Fruit fly (Drosophila melanogaster): ENCODE results near the gene CG6418.

CG6418 gene

dm6 chr3L:10855419-10856213, 23.2 kb downstream of the CG6418 start (continued):
- no peak for TF ChIP-seq CG42726 (GFP tag; IDR thresholded peaks at IDR 0.05; ENCODE audit: partially characterized antibody)
- peak; percentile 32 for TF ChIP-seq abd-A (tag; optimal IDR thresholded peaks at IDR 0.05)
- TF ChIP-seq Abd-B (GFP tag; optimal IDR thresholded peaks at IDR 0.05): peak; percentile 84
- TF ChIP-seq Camta (GFP tag; optimal IDR thresholded peaks at IDR 0.05): no peak
- TF ChIP-seq zf30C (GFP tag; optimal IDR thresholded peaks at IDR 0.05): no peak
- peak; percentile 54 for TF ChIP-seq CG4424 (GFP tag; optimal IDR thresholded peaks at IDR 0.05)
- TF ChIP-seq Tbp (GFP tag; optimal IDR thresholded peaks at IDR 0.05): no peak
- TF ChIP-seq CG34422 (GFP tag; IDR thresholded peaks at IDR 0.05): peak; percentile 78
- no peak for TF ChIP-seq luna (GFP tag; optimal IDR thresholded peaks at IDR 0.05)
- peak; percentile 74 for TF ChIP-seq CG7372 (GFP tag; IDR thresholded peaks at IDR 0.05)
- peak; percentile 63 for TF ChIP-seq CG31224 (GFP tag; IDR thresholded peaks at IDR 0.05)
- TF ChIP-seq org-1 (GFP tag; optimal IDR thresholded peaks at IDR 0.05): peak; percentile 79
- TF ChIP-seq Dek (tag; optimal IDR thresholded peaks at IDR 0.05): peak; percentile 83
- peak; percentile 73 for TF ChIP-seq ase (GFP tag; IDR thresholded peaks at IDR 0.05)
- TF ChIP-seq Atf-2 (GFP tag; optimal IDR thresholded peaks at IDR 0.05): no peak
- no peak for TF ChIP-seq CG13624 (GFP tag; optimal IDR thresholded peaks at IDR 0.05)
- TF ChIP-seq CG1792 (GFP tag; optimal IDR thresholded peaks at IDR 0.05): no peak
- TF ChIP-seq sd (tag; optimal IDR thresholded peaks at IDR 0.05): peak; percentile 66
- 0 out of 2 replicates have a peak, but pooled peaks have one; percentile 27 for TF ChIP-seq rib (GFP tag; IDR thresholded peaks at IDR 0.05)
- TF ChIP-seq Meics (GFP tag; optimal IDR thresholded peaks at IDR 0.05): peak; percentile 88
- peak; percentile 79 for TF ChIP-seq CG10543 (GFP tag; optimal IDR thresholded peaks at IDR 0.05)
- peak; percentile 59 for TF ChIP-seq Med (GFP tag)
- TF ChIP-seq Dad (GFP tag; optimal IDR thresholded peaks at IDR 0.05): peak; percentile 23
- TF ChIP-seq Usf (GFP tag; optimal IDR thresholded peaks at IDR 0.05): peak; percentile 76
- peak; percentile 79 for TF ChIP-seq danr (GFP tag; IDR thresholded peaks at IDR 0.05)
- TF ChIP-seq ATbp (GFP tag; optimal IDR thresholded peaks at IDR 0.05): peak; percentile 78
- no peak for TF ChIP-seq CG31365 (tag; optimal IDR thresholded peaks at IDR 0.05)
- TF ChIP-seq gsb (GFP tag; IDR thresholded peaks at IDR 0.05): peak; percentile 56
- TF ChIP-seq CG3065 (GFP tag; optimal IDR thresholded peaks at IDR 0.05): peak; percentile 71
- TF ChIP-seq cwo (GFP tag; optimal IDR thresholded peaks at IDR 0.05): peak; percentile 86
- TF ChIP-seq CG17385 (GFP tag; optimal IDR thresholded peaks at IDR 0.05): peak; percentile 81
- peak; percentile 95 for TF ChIP-seq CG2678 (tag; optimal IDR thresholded peaks at IDR 0.05)
- TF ChIP-seq dpn (GFP tag; optimal IDR thresholded peaks at IDR 0.05): peak in 1 of 2 experiments; percentile 84
- peak; percentile 74 for TF ChIP-seq H15 (GFP tag; IDR thresholded peaks at IDR 0.05)
- TF ChIP-seq CG14441 (GFP tag; IDR thresholded peaks at IDR 0.05): peak; percentile 76
- TF ChIP-seq eyg (GFP tag; optimal IDR thresholded peaks at IDR 0.05): no peak
- TF ChIP-seq hkb (optimal IDR thresholded peaks at IDR 0.05): no peak
- peak; percentile 90 for TF ChIP-seq hkb (GFP tag; IDR thresholded peaks at IDR 0.05)
- peak; percentile 86 for TF ChIP-seq CG32772 (GFP tag; IDR thresholded peaks at IDR 0.05)
- TF ChIP-seq pb (GFP tag; optimal IDR thresholded peaks at IDR 0.05): no peak
- TF ChIP-seq onecut (GFP tag; IDR thresholded peaks at IDR 0.05): peak; percentile 76
- no peak for TF ChIP-seq mirr (GFP tag; optimal IDR thresholded peaks at IDR 0.05)
- TF ChIP-seq kni (GFP tag; optimal IDR thresholded peaks at IDR 0.05): peak; percentile 5
- peak; percentile 77 for TF ChIP-seq CG4328 (GFP tag; optimal IDR thresholded peaks at IDR 0.05)
- TF ChIP-seq CG2116 (GFP tag; optimal IDR thresholded peaks at IDR 0.05): peak; percentile 54
- TF ChIP-seq pita (GFP tag; optimal IDR thresholded peaks at IDR 0.05): no peak
- TF ChIP-seq Ets97D (GFP tag; optimal IDR thresholded peaks at IDR 0.05): no peak
- TF ChIP-seq CG2129 (GFP tag; IDR thresholded peaks at IDR 0.05; ENCODE audit: partially characterized antibody): no peak
- TF ChIP-seq CG7963 (GFP tag; IDR thresholded peaks at IDR 0.05; ENCODE audit: partially characterized antibody): no peak
- TF ChIP-seq caup (GFP tag; optimal IDR thresholded peaks at IDR 0.05; ENCODE audit: severe bottlenecking): peak; percentile 80
